Fruit fly (Drosophila melanogaster) whole organism, embryonic: ENCODE data around the gene EMC3.

Experiments
- Aef1 ChIP-seq: fragments of 200-800 bp; sonication (Bioruptor generic); IDR thresholded peaks from 3 replicates; pipeline ENCODE4 v1.3.6; 2022; ENCODE audit warnings: missing biosample characterization, missing genetic modification characterization
- Atf3 ChIP-seq: fragments of 200-800 bp; sonication (Bioruptor generic); optimal IDR thresholded peaks from 3 replicates; lab custom pipeline; 2016; ENCODE audit warnings: missing biosample characterization, missing genetic modification characterization
- B-H1 ChIP-seq: fragments of 200-800 bp; sonication (Bioruptor generic); IDR thresholded peaks from 3 replicates; pipeline ENCODE4 v1.3.6; 2022; ENCODE audit warnings: missing biosample characterization, missing genetic modification characterization
- BEAF-32 ChIP-seq: fragments of 200-800 bp; sonication (Bioruptor generic); optimal IDR thresholded peaks from 3 replicates; lab custom pipeline; 2017; ENCODE audit warnings: missing biosample characterization, missing genetic modification characterization, mild to moderate bottlenecking, moderate library complexity, missing genetic modification reagents
- CG10959 ChIP-seq: fragments of 200-800 bp; sonication (Bioruptor generic); IDR thresholded peaks from 2 replicates; pipeline ENCODE4 v1.3.6; 2022; ENCODE audit warnings: missing biosample characterization, missing genetic modification characterization
- CG11247 ChIP-seq: fragments of 200-800 bp; sonication (Bioruptor generic); IDR thresholded peaks from 2 replicates; pipeline ENCODE4 v1.3.6; 2022; ENCODE audit warnings: missing biosample characterization, missing genetic modification characterization
- CG11695 ChIP-seq: fragments of 200-800 bp; sonication (Bioruptor generic); IDR thresholded peaks from 3 replicates; pipeline ENCODE4 v1.3.6; 2022; ENCODE audit warnings: missing biosample characterization, missing genetic modification characterization
- CG11696 ChIP-seq: fragments of 200-800 bp; sonication (Bioruptor generic); IDR thresholded peaks from 2 replicates; pipeline ENCODE4 v1.3.6; 2022; ENCODE audit warnings: missing biosample characterization, missing genetic modification characterization
- CG12236 ChIP-seq: fragments of 200-800 bp; sonication (Bioruptor generic); optimal IDR thresholded peaks from 2 replicates; lab custom pipeline; 2016; ENCODE audit warnings: missing biosample characterization, missing genetic modification characterization
- CG12659 ChIP-seq: fragments of 200-800 bp; sonication (Bioruptor generic); optimal IDR thresholded peaks from 3 replicates; lab custom pipeline; 2017; ENCODE audit warnings: mild to moderate bottlenecking, missing biosample characterization, missing genetic modification reagents, missing genetic modification characterization
- CG14860 ChIP-seq: fragments of 200-800 bp; sonication (Bioruptor generic); IDR thresholded peaks from 3 replicates; pipeline ENCODE4 v1.3.6; 2022; ENCODE audit warnings: missing biosample characterization, missing genetic modification characterization; ENCODE audit not compliant: partially characterized antibody
- CG15601 ChIP-seq: fragments of 200-800 bp; sonication (Bioruptor generic); optimal IDR thresholded peaks from 3 replicates; lab custom pipeline; 2019; ENCODE audit warnings: missing biosample characterization, mild to moderate bottlenecking, missing genetic modification characterization, moderate library complexity
- CG1602 ChIP-seq: fragments of 200-800 bp; sonication (Bioruptor generic); optimal IDR thresholded peaks from 3 replicates; lab custom pipeline; 2016; ENCODE audit warnings: missing biosample characterization, missing genetic modification characterization
- CG18011 ChIP-seq: fragments of 200-800 bp; sonication (Bioruptor generic); optimal IDR thresholded peaks from 2 replicates; lab custom pipeline; 2017; ENCODE audit warnings: missing biosample characterization, missing genetic modification characterization, mild to moderate bottlenecking, moderate library complexity, missing genotype
- CG18262 ChIP-seq: fragments of 200-800 bp; optimal IDR thresholded peaks from 3 replicates; lab custom pipeline; 2019; ENCODE audit warnings: missing biosample characterization, mild to moderate bottlenecking, missing genetic modification characterization, moderate library complexity
- CG18599 ChIP-seq: fragments of 200-800 bp; sonication (Bioruptor generic); optimal IDR thresholded peaks from 3 replicates; lab custom pipeline; 2017; ENCODE audit warnings: missing biosample characterization, missing genetic modification characterization, mild to moderate bottlenecking, moderate library complexity, missing genetic modification reagents
- CG3995 ChIP-seq: fragments of 200-800 bp; sonication (Bioruptor generic); optimal IDR thresholded peaks from 3 replicates; lab custom pipeline; 2016; ENCODE audit warnings: missing biosample characterization, missing genetic modification characterization
- CG4404 ChIP-seq: fragments of 200-800 bp; sonication (Bioruptor generic); IDR thresholded peaks from 2 replicates; pipeline ENCODE4 v1.3.6; 2022; ENCODE audit warnings: missing biosample characterization, missing genetic modification characterization
- CG4617 ChIP-seq: fragments of 200-800 bp; sonication (Bioruptor generic); optimal IDR thresholded peaks from 3 replicates; lab custom pipeline; 2016; ENCODE audit warnings: missing biosample characterization, missing genetic modification characterization, borderline replicate concordance
- CG6175 ChIP-seq: fragments of 200-800 bp; sonication (Bioruptor generic); IDR thresholded peaks from 3 replicates; pipeline ENCODE4 v1.3.6; 2022; ENCODE audit warnings: missing biosample characterization, missing genetic modification characterization
- CG8924 ChIP-seq: fragments of 200-800 bp; optimal IDR thresholded peaks from 3 replicates; lab custom pipeline; 2019; ENCODE audit warnings: missing biosample characterization, mild to moderate bottlenecking, missing genetic modification characterization, moderate library complexity
- CG8944 ChIP-seq: fragments of 200-800 bp; sonication (Bioruptor generic); optimal IDR thresholded peaks from 3 replicates; lab custom pipeline; 2016; ENCODE audit warnings: missing biosample characterization, missing genetic modification characterization
- CG9932 ChIP-seq: fragments of 200-800 bp; sonication (Bioruptor generic); IDR thresholded peaks from 2 replicates; pipeline ENCODE4 v1.3.6; 2022; ENCODE audit warnings: missing biosample characterization, missing genetic modification characterization
- Camta ChIP-seq: fragments of 200-800 bp; sonication (Bioruptor generic); optimal IDR thresholded peaks from 2 replicates; lab custom pipeline; 2016; ENCODE audit warnings: missing biosample characterization, missing genetic modification characterization
- Dip3 ChIP-seq: fragments of 200-800 bp; sonication (Bioruptor generic); optimal IDR thresholded peaks from 3 replicates; lab custom pipeline; 2016; ENCODE audit warnings: missing biosample characterization, missing genetic modification characterization
- Eip74EF ChIP-seq, 2 experiments: fragments of 200-800 bp in 1 of 2; fragments of >200 bp in 1 of 2; sonication (Bioruptor generic) in 1 of 2; optimal IDR thresholded peaks; 2 replicates each; lab custom pipeline; 2017 to 2019; ENCODE audit warnings: missing biosample characterization in 2 of 2, missing genetic modification characterization in 2 of 2, mild to moderate bottlenecking in 1 of 2, moderate library complexity in 1 of 2
- Elba2 ChIP-seq: fragments of 200-800 bp; sonication (Bioruptor generic); optimal IDR thresholded peaks from 3 replicates; lab custom pipeline; 2016; ENCODE audit warnings: missing biosample characterization, missing genetic modification characterization
- Hr39 ChIP-seq: fragments of >200 bp; optimal IDR thresholded peaks from 2 replicates; lab custom pipeline; 2017
- Lpt ChIP-seq: fragments of >200 bp; optimal IDR thresholded peaks from 2 replicates; lab custom pipeline; 2018; ENCODE audit warnings: missing biosample characterization, missing genetic modification characterization
- MTF-1 ChIP-seq: fragments of 200-800 bp; sonication (Bioruptor generic); optimal IDR thresholded peaks from 2 replicates; lab custom pipeline; 2018; ENCODE audit warnings: missing biosample characterization, mild to moderate bottlenecking, missing genetic modification characterization, borderline replicate concordance
- Myb ChIP-seq: fragments of 200-800 bp; sonication (Bioruptor generic); optimal IDR thresholded peaks from 2 replicates; lab custom pipeline; 2016; ENCODE audit warnings: missing biosample characterization, missing genetic modification characterization
- NC2α ChIP-seq: fragments of 200-800 bp; sonication (Bioruptor generic); optimal IDR thresholded peaks from 2 replicates; lab custom pipeline; 2016; ENCODE audit warnings: missing biosample characterization, missing genetic modification characterization
- NC2β ChIP-seq: fragments of 200-800 bp; sonication (Bioruptor generic); optimal IDR thresholded peaks from 2 replicates; lab custom pipeline; 2016; ENCODE audit warnings: missing biosample characterization, missing genetic modification characterization
- Neu2 ChIP-seq: fragments of 200-800 bp; sonication (Bioruptor generic); optimal IDR thresholded peaks from 3 replicates; lab custom pipeline; 2016; ENCODE audit warnings: missing biosample characterization, missing genetic modification characterization, borderline replicate concordance
- Nf-YB ChIP-seq: fragments of 200-800 bp; sonication (Bioruptor generic); optimal IDR thresholded peaks from 3 replicates; lab custom pipeline; 2019; ENCODE audit warnings: missing biosample characterization, mild to moderate bottlenecking, missing genetic modification characterization, moderate library complexity
- Oli ChIP-seq: fragments of 200-800 bp; sonication (Bioruptor generic); optimal IDR thresholded peaks from 2 replicates; lab custom pipeline; 2018; ENCODE audit warnings: missing biosample characterization, mild to moderate bottlenecking, missing genetic modification characterization, moderate library complexity
- Sry-δ ChIP-seq: fragments of 200-800 bp; sonication (Bioruptor generic); optimal IDR thresholded peaks from 2 replicates; lab custom pipeline; 2016; ENCODE audit warnings: missing biosample characterization, missing genetic modification characterization
- YL-1 ChIP-seq: fragments of 200-800 bp; sonication (Bioruptor generic); optimal IDR thresholded peaks from 3 replicates; lab custom pipeline; 2017; ENCODE audit warnings: missing biosample characterization, mild to moderate bottlenecking, missing genetic modification characterization
- ara ChIP-seq: fragments of 200-800 bp; sonication (Bioruptor generic); IDR thresholded peaks from 2 replicates; pipeline ENCODE4 v1.3.6; 2022; ENCODE audit warnings: missing biosample characterization, missing genetic modification characterization
- gem ChIP-seq: fragments of 200-800 bp; sonication (Bioruptor generic); optimal IDR thresholded peaks from 2 replicates; lab custom pipeline; 2019; ENCODE audit warnings: missing biosample characterization, mild to moderate bottlenecking, missing genetic modification characterization, moderate library complexity
- onecut ChIP-seq: fragments of 200-800 bp; sonication (Bioruptor generic); IDR thresholded peaks from 2 replicates; pipeline ENCODE4 v1.3.6; 2022; ENCODE audit warnings: missing biosample characterization, missing genetic modification characterization
- p53 ChIP-seq: fragments of 200-800 bp; sonication (Bioruptor generic); optimal IDR thresholded peaks from 2 replicates; lab custom pipeline; 2016; ENCODE audit warnings: missing biosample characterization, missing genetic modification characterization
- pfk ChIP-seq: fragments of 200-800 bp; sonication (Bioruptor generic); optimal IDR thresholded peaks from 2 replicates; lab custom pipeline; 2018; ENCODE audit warnings: missing biosample characterization, mild to moderate bottlenecking, missing genetic modification characterization, moderate library complexity
- phol ChIP-seq: fragments of 200-800 bp; sonication (Bioruptor generic); optimal IDR thresholded peaks from 3 replicates; lab custom pipeline; 2018; ENCODE audit warnings: missing biosample characterization, mild to moderate bottlenecking, missing genetic modification characterization, moderate library complexity
- pita ChIP-seq: fragments of 200-800 bp; sonication (Bioruptor generic); optimal IDR thresholded peaks from 2 replicates; lab custom pipeline; 2017; ENCODE audit warnings: missing biosample characterization, mild to moderate bottlenecking, missing genetic modification characterization
- row ChIP-seq: fragments of 200-800 bp; sonication (Bioruptor generic); IDR thresholded peaks from 3 replicates; pipeline ENCODE4 v1.3.6; 2022; ENCODE audit warnings: missing biosample characterization, missing genetic modification characterization
- sim ChIP-seq: fragments of 200-800 bp; sonication (Bioruptor generic); IDR thresholded peaks from 2 replicates; pipeline ENCODE4 v1.3.6; 2022; ENCODE audit warnings: missing biosample characterization, missing genetic modification characterization
- sisA ChIP-seq: fragments of 200-800 bp; sonication (Bioruptor generic); IDR thresholded peaks from 2 replicates; pipeline ENCODE4 v1.3.6; 2022; ENCODE audit warnings: missing biosample characterization, missing genetic modification characterization
- sr ChIP-seq: fragments of 200-800 bp; sonication (Bioruptor generic); IDR thresholded peaks from 3 replicates; pipeline ENCODE4 v1.3.6; 2022; ENCODE audit warnings: missing biosample characterization, missing genetic modification characterization
- stwl ChIP-seq: fragments of 200-800 bp; sonication (Bioruptor generic); optimal IDR thresholded peaks from 3 replicates; lab custom pipeline; 2018; ENCODE audit warnings: missing biosample characterization, mild to moderate bottlenecking, missing genetic modification characterization, moderate library complexity
- toy ChIP-seq: fragments of 200-800 bp; sonication (Bioruptor generic); IDR thresholded peaks from 2 replicates; pipeline ENCODE4 v1.3.6; 2022; ENCODE audit warnings: missing biosample characterization, missing genetic modification characterization
- twi ChIP-seq: fragments of 200-800 bp; optimal IDR thresholded peaks from 2 replicates; lab custom pipeline; 2019; ENCODE audit warnings: missing biosample characterization, mild to moderate bottlenecking, missing genetic modification characterization, moderate library complexity
- vvl ChIP-seq: fragments of 200-800 bp; sonication (Bioruptor generic); IDR thresholded peaks from 2 replicates; pipeline ENCODE4 v1.3.6; 2022; ENCODE audit warnings: missing biosample characterization, missing genetic modification characterization

Gene EMC3

DNA sequence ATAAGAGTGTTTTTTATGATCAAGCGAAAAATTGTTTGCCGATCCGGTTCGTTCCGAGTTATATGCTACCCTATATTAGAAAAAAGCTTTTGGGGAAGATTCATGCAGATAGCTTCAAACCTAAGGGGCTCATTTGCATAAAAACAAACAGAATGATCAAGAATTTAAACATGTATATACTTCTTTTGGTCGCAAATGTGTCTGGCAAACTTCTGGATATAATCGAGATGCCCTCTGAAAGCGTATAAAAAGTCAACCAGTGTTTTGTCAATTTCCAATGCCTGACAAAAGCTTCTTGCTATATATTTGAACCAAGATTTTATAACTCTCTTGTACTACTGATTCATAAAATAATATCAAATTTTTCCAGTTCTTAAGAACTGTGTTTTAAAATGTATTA, 46.6 kb downstream of the EMC3 start (continued):
- TF ChIP-seq MTF-1 (GFP tag; lab: Kevin White, UChicago) (no peak), B-H1 (no peak), BEAF-32 (GFP tag; lab: Kevin White, UChicago) (no peak), YL-1 (GFP tag; lab: Kevin White, UChicago) (no peak), CG11696 (no peak), Sry-δ (GFP tag; lab: Kevin White, UChicago) (no peak), CG12236 (GFP tag; lab: Kevin White, UChicago) (no peak), CG10959 (GFP tag; lab: Robert Waterston, UW) (no peak), sr (GFP tag; lab: Robert Waterston, UW) (no peak), CG8924 (tag; lab: Kevin White, UChicago) (no peak), Camta (no peak), CG4404 (no peak), onecut (GFP tag; lab: Robert Waterston, UW) (no peak), Elba2 (GFP tag; lab: Kevin White, UChicago) (no peak), NC2α (GFP tag; lab: Kevin White, UChicago) (no peak), CG3995 (GFP tag; lab: Kevin White, UChicago) (no peak), Lpt (GFP tag; lab: Kevin White, UChicago) (no peak), CG4617 (GFP tag; lab: Kevin White, UChicago) (no peak), Oli (no peak), twi (tag; lab: Kevin White, UChicago) (no peak), sim (GFP tag; lab: Robert Waterston, UW) (no peak), CG18599 (GFP tag; lab: Kevin White, UChicago) (no peak), NC2β (GFP tag; lab: Kevin White, UChicago) (no peak), pita (GFP tag; lab: Kevin White, UChicago) (no peak), Nf-YB (GFP tag; lab: Kevin White, UChicago) (no peak), Aef1 (GFP tag; lab: Robert Waterston, UW) (no peak), Eip74EF (GFP tag; optimal IDR thresholded peaks at IDR 0.05; lab: Kevin White, UChicago) (no peak), vvl (GFP tag; lab: Robert Waterston, UW) (peak; percentile 72), CG9932 (GFP tag; lab: Robert Waterston, UW) (peak; percentile 67), Myb (GFP tag; lab: Kevin White, UChicago) (no peak), CG14860 (GFP tag; lab: Robert Waterston, UW) (no peak), CG8944 (GFP tag; lab: Kevin White, UChicago) (no peak), gem (peak; percentile 30), stwl (tag; lab: Kevin White, UChicago) (peak; percentile 77), row (GFP tag; lab: Robert Waterston, UW) (peak; percentile 42; the same call in 2 of the 3 replicates), CG18011 (GFP tag; lab: Kevin White, UChicago) (peak; percentile 95), CG12659 (GFP tag; lab: Kevin White, UChicago) (no peak), CG11695 (GFP tag; lab: Robert Waterston, UW) (no peak), CG11247 (GFP tag; lab: Robert Waterston, UW) (no peak), Atf3 (no peak), pfk (GFP tag; lab: Kevin White, UChicago) (no peak), CG15601 (tag; lab: Kevin White, UChicago) (no peak), Dip3 (no peak), CG6175 (GFP tag; lab: Robert Waterston, UW) (no peak), Hr39 (lab: Kevin White, UChicago) (no peak), Neu2 (GFP tag; lab: Kevin White, UChicago) (no peak), p53 (GFP tag; lab: Kevin White, UChicago) (no peak), sisA (GFP tag; lab: Robert Waterston, UW) (peak; percentile 26; the same call in 1 of the 2 replicates), phol (tag; lab: Kevin White, UChicago) (no peak), CG1602 (GFP tag; lab: Kevin White, UChicago) (no peak), toy (GFP tag; lab: Robert Waterston, UW) (no peak), CG18262 (tag; lab: Kevin White, UChicago) (peak; percentile 9), ara (no peak)
